Worm (Caenorhabditis elegans): ENCODE data around the gene str-40.
"Not testable (repeated sequence)": the region's sequence is repeated elsewhere in the genome, so short reads cannot be mapped to it uniquely, and the experiment has no call there.

str-40 gene

ce11 chrV:3069101-3069500 lies at the start of gene str-40:
Gene str-40, minus strand, starts transcription at chrV:3069201.
- no peak for TF ChIP-seq unc-62 (GFP tag; optimal IDR thresholded peaks at IDR 0.05)

ce11 chrV:3118167-3118566 lies 49.2 kb upstream of the str-40 start, which contains the start of gene clec-210:
Gene clec-210, plus strand, starts transcription at chrV:3118377.
- TF ChIP-seq unc-62 (GFP tag; optimal IDR thresholded peaks at IDR 0.05), result no peak

ce11 chrV:3114973-3115372 lies 46.0 kb upstream of the str-40 start, which contains the start of gene Y73C8C.3:
Gene Y73C8C.3, plus strand, starts transcription at chrV:3115273.
- no peak for TF ChIP-seq unc-62 (GFP tag; optimal IDR thresholded peaks at IDR 0.05)

- no peak for TF ChIP-seq unc-62 (GFP tag; optimal IDR thresholded peaks at IDR 0.05)
These were observed 44.8 kb upstream of the str-40 start, which contains the start of gene Y73C8C.8 for ce11 chrV:3113751-3114150. Gene Y73C8C.8, minus strand, starts transcription at chrV:3113851.

ce11 chrV:3112198-3112597 lies 43.2 kb upstream of the str-40 start:
- TF ChIP-seq unc-62 (GFP tag; optimal IDR thresholded peaks at IDR 0.05), result no peak

ce11 chrV:3107450-3107849 lies 38.4 kb upstream of the str-40 start, which contains the start of gene str-68:
Gene str-68, minus strand, starts transcription at chrV:3107550.
- no peak for TF ChIP-seq unc-62 (GFP tag; optimal IDR thresholded peaks at IDR 0.05)

- TF ChIP-seq unc-62 (GFP tag; optimal IDR thresholded peaks at IDR 0.05), result no peak
These were observed 37.8 kb upstream of the str-40 start for ce11 chrV:3106785-3107184.

ce11 chrV:3105810-3106209 lies 36.8 kb upstream of the str-40 start, which contains the start of gene str-69:
Gene str-69, minus strand, starts transcription at chrV:3105910.
- TF ChIP-seq unc-62 (GFP tag; optimal IDR thresholded peaks at IDR 0.05), result no peak

ce11 chrV:3104134-3104533 lies 35.1 kb upstream of the str-40 start, which contains the start of gene str-66:
Gene str-66, minus strand, starts transcription at chrV:3104234.
- TF ChIP-seq unc-62 (GFP tag; optimal IDR thresholded peaks at IDR 0.05), result no peak

- not testable (repeated sequence) for TF ChIP-seq unc-62 (GFP tag; optimal IDR thresholded peaks at IDR 0.05)
These were observed 33.0 kb upstream of the str-40 start, which contains the start of gene Y73C8C.4 for ce11 chrV:3102049-3102448. Gene Y73C8C.4, minus strand, starts transcription at chrV:3102149.

- no peak for TF ChIP-seq unc-62 (GFP tag; optimal IDR thresholded peaks at IDR 0.05)
These were observed 31.5 kb upstream of the str-40 start for ce11 chrV:3100527-3100926.

- no peak for TF ChIP-seq unc-62 (GFP tag; optimal IDR thresholded peaks at IDR 0.05)
These were observed 25.4 kb upstream of the str-40 start, which contains the start of gene cyp-33C9 for ce11 chrV:3094351-3094750. Gene cyp-33C9, minus strand, starts transcription at chrV:3094561.

- TF ChIP-seq unc-62 (GFP tag; optimal IDR thresholded peaks at IDR 0.05), result no peak
These were observed 19.8 kb upstream of the str-40 start, which contains the start of gene acs-21 for ce11 chrV:3088768-3089167. Gene acs-21, plus strand, starts transcription at chrV:3089068.

ce11 chrV:3086260-3086659 lies 17.3 kb upstream of the str-40 start, which contains the start of gene srt-8:
Gene srt-8, plus strand, starts transcription at chrV:3086560.
- no peak for TF ChIP-seq unc-62 (GFP tag; optimal IDR thresholded peaks at IDR 0.05)

- no peak for TF ChIP-seq unc-62 (GFP tag; optimal IDR thresholded peaks at IDR 0.05)
These were observed 12.5 kb upstream of the str-40 start, which contains the start of gene srt-7 for ce11 chrV:3081471-3081870. Gene srt-7, plus strand, starts transcription at chrV:3081771.

- TF ChIP-seq unc-62 (GFP tag; optimal IDR thresholded peaks at IDR 0.05), result no peak
These were observed 11.8 kb upstream of the str-40 start, which contains the start of gene srt-5 for ce11 chrV:3080792-3081191. Gene srt-5, minus strand, starts transcription at chrV:3080892.

ce11 chrV:3071548-3071947 lies 2.5 kb upstream of the str-40 start, which contains the start of gene C50H11.13:
Gene C50H11.13, minus strand, starts transcription at chrV:3071648.
- TF ChIP-seq unc-62 (GFP tag; optimal IDR thresholded peaks at IDR 0.05), result no peak

Measured in whole organism, dauer.